Fruit fly (Drosophila melanogaster) Kc167 (cell line): ENCODE data around the gene CG4325.
A peak's percentile ranks its signal among the peaks of the same experiment; 100 is the strongest.

Source experiments
- Myc ChIP-seq: fragments of >200 bp; optimal IDR thresholded peaks from 2 replicates; lab custom pipeline; 2017; ENCODE audit warnings: missing external identifiers
- Sin3A ChIP-seq: fragments of >200 bp; optimal IDR thresholded peaks from 2 replicates; lab custom pipeline; 2018; ENCODE audit warnings: missing external identifiers
- h ChIP-seq: fragments of >200 bp; optimal IDR thresholded peaks from 3 replicates; lab custom pipeline; 2018; ENCODE audit warnings: missing external identifiers
- insv ChIP-seq: fragments of >200 bp; optimal IDR thresholded peaks from 3 replicates; lab custom pipeline; 2018; ENCODE audit warnings: missing external identifiers
- psq ChIP-seq: fragments of >200 bp; optimal IDR thresholded peaks from 2 replicates; lab custom pipeline; 2017; ENCODE audit warnings: missing external identifiers
- ttk ChIP-seq: sonication (Bioruptor generic); optimal IDR thresholded peaks from 2 replicates; lab custom pipeline; 2017; ENCODE audit warnings: missing external identifiers

The CG4325 gene

dm6 chrX:2048778-2049686 lies 5.4 kb upstream of the CG4325 start:
- TF ChIP-seq insv (no peak), psq (lab: Kevin White, UChicago) (no peak), h (no peak), ttk (no peak), Myc (lab: Kevin White, UChicago) (no peak), Sin3A (lab: Kevin White, UChicago) (no peak)

dm6 chrX:2041981-2042847 lies 1.4 kb downstream of the CG4325 start, which contains the start of the genes Actn and usp:
TSS of gene Actn (minus strand) at chrX:2042311.
TSS of gene usp (minus strand) at chrX:2042311.
- TF ChIP-seq insv, result no peak

dm6 chrX:2041312-2041918 lies 2.2 kb downstream of the CG4325 start, which contains the start of gene CG4313:
TSS of gene CG4313 (plus strand) at chrX:2041868.
- TF ChIP-seq psq (lab: Kevin White, UChicago), result no peak
- TF ChIP-seq insv, result no peak
- TF ChIP-seq ttk, result no peak
- no peak for TF ChIP-seq Myc (lab: Kevin White, UChicago)
- no peak for TF ChIP-seq Sin3A (lab: Kevin White, UChicago)
- TF ChIP-seq h, result no peak

DNA sequence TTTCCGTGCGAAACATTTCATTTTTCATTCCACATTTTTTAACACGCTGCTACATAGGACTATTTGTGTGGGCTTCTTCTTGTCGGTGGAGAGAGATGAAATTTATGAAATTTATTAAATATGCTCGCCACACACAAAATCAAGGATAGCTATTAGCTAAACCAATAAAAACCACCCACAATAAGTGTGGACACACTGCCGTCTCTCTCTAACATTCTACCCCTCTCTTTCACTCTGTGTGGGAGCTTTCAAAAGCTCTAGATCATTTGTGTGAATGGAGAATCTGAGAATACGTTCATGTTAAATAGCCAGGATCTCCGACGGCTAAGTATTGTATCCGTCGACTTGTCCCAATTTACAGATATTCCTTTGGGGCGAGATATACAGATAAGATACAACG lies 6.0 kb downstream of the CG4325 start:
- TF ChIP-seq Sin3A (lab: Kevin White, UChicago), result no peak
- TF ChIP-seq ttk, result no peak
- TF ChIP-seq insv, result no peak
- no peak for TF ChIP-seq psq (lab: Kevin White, UChicago)
- no peak for TF ChIP-seq h
- no peak for TF ChIP-seq Myc (lab: Kevin White, UChicago)

dm6 chrX:2036800-2037488 lies 6.7 kb downstream of the CG4325 start:
- TF ChIP-seq psq (lab: Kevin White, UChicago), result no peak
- no peak for TF ChIP-seq Myc (lab: Kevin White, UChicago)
- TF ChIP-seq ttk, result no peak
- no peak for TF ChIP-seq h
- no peak for TF ChIP-seq Sin3A (lab: Kevin White, UChicago)
- no peak for TF ChIP-seq insv

DNA sequence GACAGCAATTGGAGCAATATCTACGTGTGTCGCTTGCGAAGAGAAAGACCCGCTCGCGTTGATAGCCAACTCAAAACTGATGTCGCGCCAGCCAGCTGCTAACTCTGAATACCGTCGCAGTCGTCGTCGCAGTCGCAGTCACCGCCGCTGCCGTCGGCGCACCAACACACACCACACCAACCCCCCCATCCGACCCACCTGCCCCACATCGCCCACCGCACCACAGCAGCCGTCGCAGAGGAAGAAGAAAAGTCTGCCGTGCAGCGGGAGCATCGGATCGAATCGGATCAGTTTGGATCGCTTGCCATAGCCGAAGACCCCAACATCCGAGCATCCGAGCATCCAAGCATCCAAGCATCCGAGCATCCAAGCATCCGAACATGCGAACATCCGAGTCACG lies 7.2 kb downstream of the CG4325 start:
- TF ChIP-seq h, result no peak
- TF ChIP-seq insv, result no peak
- TF ChIP-seq Sin3A (lab: Kevin White, UChicago), result no peak
- no peak for TF ChIP-seq Myc (lab: Kevin White, UChicago)
- TF ChIP-seq psq (lab: Kevin White, UChicago), result no peak
- TF ChIP-seq ttk, result no peak

- TF ChIP-seq psq (lab: Kevin White, UChicago), result no peak
Measured at dm6 chrX:2032821-2033436, 10.7 kb downstream of the CG4325 start.

- no peak for TF ChIP-seq psq (lab: Kevin White, UChicago)
- no peak for TF ChIP-seq Myc (lab: Kevin White, UChicago)
- TF ChIP-seq h, result no peak
- TF ChIP-seq Sin3A (lab: Kevin White, UChicago), result no peak
- TF ChIP-seq ttk, result no peak
- TF ChIP-seq insv, result no peak
Measured at dm6 chrX:2032160-2032801, 11.3 kb downstream of the CG4325 start.

- TF ChIP-seq ttk, result no peak
- TF ChIP-seq psq (lab: Kevin White, UChicago), result no peak
- TF ChIP-seq insv, result no peak
- TF ChIP-seq Myc (lab: Kevin White, UChicago), result no peak
- TF ChIP-seq h, result no peak
- no peak for TF ChIP-seq Sin3A (lab: Kevin White, UChicago)
Measured at dm6 chrX:2031308-2031707, 12.3 kb downstream of the CG4325 start.

DNA sequence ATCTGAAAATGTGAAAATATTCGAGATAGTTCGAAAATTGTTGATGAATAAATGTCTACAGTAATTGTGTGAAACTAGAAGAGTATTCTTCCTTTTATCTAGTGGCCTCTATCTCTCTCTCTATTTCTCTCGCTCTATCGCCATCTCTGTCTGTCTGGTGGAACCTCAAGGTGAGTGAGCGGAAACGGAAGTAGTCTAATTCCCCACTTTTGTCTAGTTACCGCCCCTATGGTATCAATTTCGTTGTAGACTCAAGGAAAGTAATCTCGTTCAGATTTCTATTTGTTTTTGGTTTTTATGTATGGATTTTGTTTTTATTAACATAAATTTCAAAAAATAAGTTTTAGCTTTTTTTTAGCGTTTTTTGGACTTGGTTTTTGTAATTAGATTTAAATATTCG lies 18.8 kb downstream of the CG4325 start:
- TF ChIP-seq insv, result no peak

dm6 chrX:2013365-2013764 lies 30.3 kb downstream of the CG4325 start:
- TF ChIP-seq Sin3A (lab: Kevin White, UChicago) (no peak), psq (lab: Kevin White, UChicago) (peak; percentile 19)
